Worm (Caenorhabditis elegans) whole organism, late embryonic: ENCODE data around the gene Y116A8C.10.

Source experiments
- C38D4.7 ChIP-seq: fragments of 200-800 bp; sonication (Bioruptor generic); optimal IDR thresholded peaks from 2 replicates; lab custom pipeline; 2018; ENCODE audit warnings: mild to moderate bottlenecking, missing genetic modification characterization, moderate library complexity, missing compliant biosample characterization
- K09A11.1 ChIP-seq: sonication (generic microtip); optimal IDR thresholded peaks from 2 replicates; lab custom pipeline; 2017; ENCODE audit warnings: antibody characterized with exemption, mild to moderate bottlenecking, missing genetic modification characterization, missing compliant biosample characterization; ENCODE audit not compliant: insufficient read depth
- Y22D7AL.16 ChIP-seq: sonication (generic microtip); optimal IDR thresholded peaks from 2 replicates; lab custom pipeline; 2016; ENCODE audit warnings: missing genetic modification characterization, missing compliant biosample characterization
- ama-1 ChIP-seq: fragments of 150-350 bp; optimal IDR thresholded peaks from 2 replicates; lab custom pipeline; 2014
- ceh-24 ChIP-seq: sonication (generic microtip); optimal IDR thresholded peaks from 2 replicates; lab custom pipeline; 2016; ENCODE audit warnings: mild to moderate bottlenecking, missing genetic modification characterization, missing compliant biosample characterization
- ceh-9 ChIP-seq: sonication (generic microtip); optimal IDR thresholded peaks from 2 replicates; lab custom pipeline; 2016; ENCODE audit warnings: mild to moderate bottlenecking, missing genetic modification characterization, inconsistent platforms, missing compliant biosample characterization
- dmd-4 ChIP-seq: sonication (generic microtip); optimal IDR thresholded peaks from 2 replicates; lab custom pipeline; 2016; ENCODE audit warnings: borderline replicate concordance, missing genetic modification characterization, missing compliant biosample characterization
- dve-1 ChIP-seq: sonication (generic microtip); optimal IDR thresholded peaks from 2 replicates; lab custom pipeline; 2017; ENCODE audit warnings: antibody characterized with exemption, mild to moderate bottlenecking, missing genetic modification characterization, missing compliant biosample characterization
- fkh-10 ChIP-seq: fragments of 150-350 bp; optimal IDR thresholded peaks from 2 replicates; lab custom pipeline; 2014; ENCODE audit warnings: missing biosample characterization, missing genetic modification reagents, missing genetic modification characterization
- lin-11 ChIP-seq: fragments of 200-800 bp; sonication (Bioruptor generic); optimal IDR thresholded peaks from 2 replicates; lab custom pipeline; 2018; ENCODE audit warnings: mild to moderate bottlenecking, missing genetic modification characterization, missing compliant biosample characterization
- madf-2 ChIP-seq: sonication (generic microtip); optimal IDR thresholded peaks from 2 replicates; lab custom pipeline; 2017; ENCODE audit warnings: missing genetic modification characterization, missing compliant biosample characterization
- pag-3 ChIP-seq: sonication (generic microtip); optimal IDR thresholded peaks from 2 replicates; lab custom pipeline; 2016; ENCODE audit warnings: missing compliant biosample characterization, missing genetic modification characterization, borderline replicate concordance
- pqm-1 ChIP-seq: sonication (generic microtip); optimal IDR thresholded peaks from 2 replicates; lab custom pipeline; 2016; ENCODE audit warnings: missing genetic modification characterization, missing compliant biosample characterization
- unc-86 ChIP-seq: sonication (generic microtip); optimal IDR thresholded peaks from 2 replicates; lab custom pipeline; 2016; ENCODE audit warnings: missing genetic modification characterization, missing compliant biosample characterization

DNA sequence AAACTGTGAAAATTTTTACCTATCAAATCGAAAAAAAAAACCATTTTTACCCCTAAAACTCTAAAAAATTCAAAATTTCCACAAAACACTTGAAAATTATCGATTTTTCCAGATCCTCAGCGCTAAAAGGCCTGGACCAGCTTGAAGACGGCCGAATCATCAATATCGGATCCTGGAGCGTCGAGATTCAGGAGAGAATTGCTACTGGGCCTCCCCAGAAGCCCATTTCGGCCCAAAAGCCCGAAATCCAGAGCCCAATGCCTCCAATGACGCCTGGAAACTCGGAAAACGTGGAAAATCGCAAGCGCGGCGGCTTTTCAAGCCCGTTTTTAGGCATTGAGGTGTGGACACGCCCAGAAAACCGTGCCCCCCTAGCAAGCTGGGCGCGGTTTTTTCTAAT is 13.5 kb upstream of the Y116A8C.10 start:
- TF ChIP-seq ceh-9 (tag; lab: Kevin White, UChicago) (no peak), Y22D7AL.16 (tag; lab: Kevin White, UChicago) (no peak), C38D4.7 (GFP tag; lab: Kevin White, UChicago) (no peak), lin-11 (no peak), unc-86 (tag; lab: Kevin White, UChicago) (no peak), dve-1 (no peak), ceh-24 (tag; lab: Kevin White, UChicago) (no peak), fkh-10 (GFP tag; lab: Kevin White, UChicago) (no peak), dmd-4 (tag; lab: Kevin White, UChicago) (no peak), ama-1 (lab: Kevin White, UChicago) (no peak), K09A11.1 (tag; lab: Kevin White, UChicago) (no peak), madf-2 (no peak), pag-3 (no peak), pqm-1 (no peak)
